Fruit fly (Drosophila melanogaster) whole organism, larva: Measurements from ENCODE around the gene rut.

Experiments
- noc ChIP-seq: fragments of 200-800 bp; sonication (Bioruptor generic); optimal IDR thresholded peaks from 3 replicates; lab custom pipeline; 2019; ENCODE audit warnings: missing biosample characterization, mild to moderate bottlenecking, missing genetic modification characterization, moderate library complexity

Gene rut

DNA sequence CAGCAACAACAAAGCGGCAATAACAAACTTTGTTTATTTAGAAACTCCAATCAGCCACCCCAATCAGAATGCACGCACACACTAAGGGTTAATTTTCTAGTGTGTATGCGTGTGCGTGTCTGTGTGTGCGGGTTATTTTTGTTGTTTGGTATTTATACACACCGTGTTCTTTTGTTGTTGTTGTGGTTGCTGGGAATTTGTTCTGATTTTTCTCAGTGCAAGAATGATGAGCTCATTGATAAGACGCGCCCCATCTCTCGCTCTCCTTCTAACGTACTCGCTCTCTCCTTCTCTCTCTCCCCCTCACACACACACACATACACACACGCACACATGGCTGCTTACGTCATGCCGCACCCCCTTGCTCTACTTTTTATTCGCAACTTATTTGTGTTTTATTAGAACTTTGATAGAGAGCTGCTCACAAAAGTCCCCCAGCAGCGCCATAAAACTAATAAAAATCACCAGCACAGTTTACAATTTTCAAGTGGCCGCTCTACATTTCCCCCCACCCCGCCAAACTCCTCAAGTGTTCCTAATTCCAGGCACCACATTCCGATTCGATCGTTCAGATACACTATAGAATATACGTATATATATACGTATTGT is 14.0 kb upstream of the rut start:
- TF ChIP-seq noc = no peak

DNA sequence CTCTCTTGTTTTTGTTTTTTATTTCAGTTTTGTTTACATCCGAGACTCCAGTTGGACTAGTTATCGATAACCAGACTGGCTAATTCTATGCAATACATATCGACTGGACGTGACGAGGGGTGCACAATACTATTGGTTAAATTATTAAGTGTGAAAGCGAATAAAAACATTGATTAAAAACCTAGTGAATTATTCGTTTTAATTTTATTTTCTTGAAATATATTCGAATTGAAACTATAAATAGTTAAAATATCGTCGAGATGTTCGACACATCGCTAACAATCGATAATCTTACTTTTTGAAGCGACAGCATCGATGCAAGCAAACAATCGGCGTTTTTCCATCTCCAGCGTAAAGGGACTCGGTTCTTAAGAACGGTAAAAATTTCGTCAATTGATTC is 13.2 kb upstream of the rut start, which contains the start of the genes CG32590 and Flo2:
Gene CG32590 (minus strand): TSS at position 60 of the 400 bp plus-strand sequence.
Gene Flo2 (plus strand): TSS at position 330 of the 400 bp plus-strand sequence.
- TF ChIP-seq noc = peak; percentile 75

DNA sequence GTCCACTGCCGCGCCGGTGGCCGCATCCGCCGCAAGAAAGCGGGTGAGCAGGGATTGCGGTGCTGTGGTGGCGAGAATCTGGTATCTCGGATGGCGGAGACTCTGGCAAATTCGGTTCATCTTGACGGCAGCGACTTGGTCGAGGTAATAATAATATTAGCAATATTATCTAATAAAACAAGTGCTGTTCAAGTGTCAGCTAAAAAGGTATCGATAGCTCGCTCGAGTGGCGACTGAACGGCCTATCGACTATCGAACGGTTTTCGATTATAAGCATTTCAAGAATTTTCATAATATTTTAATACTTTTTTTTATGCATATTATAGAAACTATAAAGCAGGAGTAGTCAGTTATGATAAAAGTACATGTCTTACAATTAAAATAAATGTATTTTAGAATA is 12.1 kb upstream of the rut start, which contains the start of gene Grx5:
Gene Grx5 (minus strand): TSS at position 216 of the 400 bp plus-strand sequence.
- no peak for TF ChIP-seq noc

DNA sequence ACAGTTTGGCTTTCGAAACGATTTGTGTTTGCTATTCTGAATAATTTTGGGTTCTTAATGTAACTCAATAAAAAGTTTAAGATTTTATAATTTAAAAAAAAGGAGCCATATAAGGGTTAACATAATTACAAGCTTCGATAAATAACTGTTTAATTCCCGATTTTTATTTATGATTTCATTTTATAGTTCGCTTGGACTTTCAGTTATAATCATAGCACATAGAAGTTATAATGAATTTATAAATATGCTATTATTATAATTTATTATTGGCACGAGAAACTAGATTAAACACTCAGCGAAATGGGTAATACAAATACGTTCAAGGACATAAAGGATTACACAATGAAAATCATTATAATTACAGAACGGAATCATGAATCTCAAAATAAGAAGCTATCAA is 10.6 kb upstream of the rut start, which contains the start of gene CG14410:
Gene CG14410 (plus strand): TSS at position 301 of the 400 bp plus-strand sequence.
- TF ChIP-seq noc = no peak

DNA sequence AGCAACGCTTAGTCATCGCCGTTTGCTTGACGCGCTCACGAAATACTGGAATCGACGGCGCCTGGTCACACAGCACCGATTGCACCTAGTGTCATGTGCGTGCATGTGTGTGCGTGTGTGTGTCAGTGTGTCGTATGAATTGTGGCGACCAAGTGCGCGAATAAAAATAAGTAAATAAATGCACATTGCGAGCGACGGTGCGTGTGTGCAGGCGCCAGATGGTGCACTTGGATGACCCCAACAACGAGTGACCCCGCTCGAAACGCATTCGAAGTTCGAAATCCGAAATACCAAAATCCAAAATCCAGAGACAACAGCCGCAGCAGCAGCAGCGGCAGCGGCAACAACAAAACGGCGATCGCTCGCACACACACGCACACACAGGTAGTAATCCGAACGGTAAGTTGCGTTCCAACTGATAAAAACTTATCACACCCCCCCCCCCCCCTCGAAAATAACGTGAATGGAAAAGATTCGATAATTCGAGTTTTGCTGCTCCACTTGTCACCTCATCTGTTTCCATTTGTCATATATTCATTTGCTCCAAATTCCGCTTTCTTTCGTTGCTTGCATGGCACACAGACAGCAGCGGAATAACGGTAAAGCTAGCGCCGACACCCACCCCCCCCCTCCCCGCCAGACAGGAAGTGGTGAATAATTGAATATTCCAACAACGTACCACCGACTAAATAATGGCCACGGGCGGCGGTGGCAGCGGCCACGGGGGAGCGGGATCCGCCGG is 6.9 kb upstream of the rut start, which contains the start of gene CG14411:
Gene CG14411 (plus strand): TSS at position 86 of the 742 bp plus-strand sequence.
- TF ChIP-seq noc = no peak

DNA sequence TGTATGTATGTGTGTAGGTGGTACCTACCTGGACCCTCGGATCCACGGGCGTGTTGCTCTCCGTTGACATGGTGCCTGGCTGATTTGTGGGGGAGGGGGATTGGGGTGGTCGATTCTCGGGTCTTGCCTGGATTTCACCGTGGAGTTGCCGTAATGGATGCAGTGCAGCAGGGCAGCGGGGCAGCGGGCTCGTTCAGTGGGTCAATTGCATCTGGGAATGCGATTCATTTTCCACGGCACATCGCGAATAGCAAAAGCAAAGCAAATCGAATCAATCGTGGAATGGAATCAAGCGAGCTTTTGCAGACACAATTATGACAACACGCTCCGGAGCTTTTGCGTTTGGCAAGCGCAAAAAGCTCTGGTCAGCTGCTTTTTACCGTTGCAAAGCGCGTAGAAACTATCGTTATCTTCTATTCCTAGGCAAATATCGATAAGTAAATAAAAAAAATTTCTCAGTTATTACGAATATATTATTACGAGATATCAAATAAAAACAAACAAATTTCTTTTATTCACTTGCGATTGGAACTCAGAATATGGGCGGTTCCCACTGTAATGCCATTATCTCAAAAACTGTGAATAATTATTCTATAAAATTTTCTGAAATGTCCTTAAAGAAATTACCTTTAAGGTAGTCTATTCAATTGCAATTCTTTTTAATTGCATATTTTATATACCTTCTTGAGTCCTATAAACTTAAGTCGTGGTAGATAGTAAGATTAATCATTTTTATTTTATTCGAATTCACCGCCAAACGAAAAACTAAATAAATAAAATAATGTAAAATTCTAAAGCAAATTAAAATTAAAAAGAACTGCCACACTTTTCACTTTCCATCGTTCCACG is 6.1 kb upstream of the rut start, which contains the start of gene CG14408:
Gene CG14408 (minus strand): TSS at position 321 of the 849 bp plus-strand sequence.
- no peak for TF ChIP-seq noc

DNA sequence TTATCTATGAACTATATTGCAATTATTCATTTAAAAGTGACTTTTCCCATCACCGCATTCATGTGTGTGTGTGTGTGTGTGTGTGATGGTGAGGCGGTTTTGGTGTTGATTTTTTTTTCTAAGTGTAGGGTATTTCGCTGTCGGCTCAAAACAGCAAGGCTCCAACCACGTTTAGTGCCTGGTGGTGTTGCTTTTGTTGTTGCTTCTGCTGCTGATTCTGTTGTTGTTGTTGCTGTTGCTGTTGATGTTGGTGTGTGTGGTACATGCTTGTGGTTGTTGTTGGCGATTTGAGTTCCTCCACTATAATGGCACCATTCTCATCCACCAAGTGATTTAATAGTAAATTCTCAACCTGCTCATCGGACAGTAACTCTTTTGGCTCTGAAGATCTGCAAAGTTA is 1.8 kb upstream of the rut start:
- TF ChIP-seq noc = no peak

DNA sequence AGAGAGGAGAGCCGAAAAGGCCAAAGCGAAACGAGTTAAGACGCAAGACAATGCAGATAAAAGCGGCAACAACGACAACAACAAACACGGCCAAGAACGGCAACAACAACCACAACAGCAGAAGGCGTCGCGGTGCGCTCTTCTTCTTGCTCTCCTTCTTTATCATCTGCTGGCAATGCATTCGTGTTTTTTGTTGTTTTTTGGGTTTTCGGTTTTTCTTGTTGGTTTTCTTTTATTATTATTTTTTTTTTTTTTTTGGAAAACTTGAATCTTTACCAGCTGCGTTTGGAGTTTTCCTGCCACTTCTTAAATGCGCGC is 444 bp downstream of the rut start:
- TF ChIP-seq noc = no peak

DNA sequence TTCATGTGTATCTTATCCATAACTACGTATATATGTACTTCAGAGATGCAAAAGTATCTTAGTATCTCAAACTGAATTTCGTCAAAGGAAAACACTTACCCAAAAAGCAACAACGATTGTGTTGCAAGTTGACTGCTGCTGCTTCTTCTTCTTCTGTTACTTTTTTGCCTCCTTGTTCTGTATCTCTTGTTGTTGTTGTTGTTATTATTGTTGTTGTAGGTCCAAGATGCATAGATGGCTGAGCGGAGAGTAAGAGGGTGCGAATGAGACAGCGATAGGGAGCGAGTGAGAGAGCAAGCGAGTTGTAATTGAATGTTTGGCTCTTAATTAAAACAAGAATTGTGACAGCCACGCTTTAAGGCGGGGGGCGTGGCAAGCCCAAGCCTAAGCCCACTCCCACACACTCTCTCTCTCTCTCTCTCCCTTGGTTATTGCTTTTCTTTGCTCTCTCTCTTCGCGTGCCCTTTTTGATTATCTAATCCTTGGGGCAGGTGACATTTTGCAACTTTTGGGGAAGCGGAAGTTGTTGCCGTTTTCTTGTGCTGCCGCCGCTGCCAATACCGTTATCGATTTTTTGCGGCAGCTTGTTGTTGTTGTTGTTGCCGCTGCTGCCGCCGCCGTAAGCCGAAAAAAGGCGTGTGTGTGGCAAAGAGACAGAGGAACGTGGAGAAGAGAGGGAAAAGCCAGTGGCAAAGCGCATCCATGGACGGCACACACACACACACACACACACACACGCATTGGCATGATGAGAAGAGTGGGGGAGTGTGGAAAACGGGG is 993 bp downstream of the rut start:
- no peak for TF ChIP-seq noc

DNA sequence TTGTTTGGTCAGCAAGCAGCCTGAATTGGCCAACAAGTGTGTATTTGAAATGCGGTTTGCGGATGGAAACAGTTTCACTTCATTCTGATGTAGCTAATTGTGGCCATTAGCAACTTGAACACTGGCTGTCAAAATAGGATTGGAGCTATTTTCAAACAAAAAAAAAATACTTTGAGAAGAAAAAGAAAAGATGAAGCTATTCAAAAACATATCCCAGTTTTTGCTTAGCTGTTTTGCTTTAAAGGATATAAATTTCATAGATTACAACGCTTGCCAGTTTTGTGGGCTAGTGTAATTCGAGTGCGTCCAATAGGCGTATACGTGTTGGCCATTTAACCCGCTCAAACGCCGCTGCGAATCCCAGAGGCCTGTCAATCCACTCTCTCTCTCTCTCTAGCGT is 13.6 kb downstream of the rut start:
- no peak for TF ChIP-seq noc

DNA sequence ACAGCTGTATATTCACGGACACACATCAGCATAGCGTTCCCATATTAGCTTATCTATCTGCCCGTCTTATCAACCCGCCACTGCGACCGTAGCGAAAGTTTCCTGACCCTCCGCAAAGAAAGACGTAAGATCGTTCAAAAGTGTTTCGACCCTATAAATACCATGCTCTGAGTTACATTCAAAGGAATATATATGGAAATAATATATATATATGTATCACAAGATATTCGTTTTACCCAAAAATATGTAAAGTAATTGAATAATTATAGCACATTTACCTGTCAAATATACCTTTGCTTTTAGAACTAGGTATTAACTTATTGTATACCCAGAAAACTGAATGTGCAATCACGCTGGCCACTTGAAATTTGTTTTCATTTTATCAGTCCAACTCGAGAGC is 15.4 kb downstream of the rut start:
- TF ChIP-seq noc = peak; percentile 66

DNA sequence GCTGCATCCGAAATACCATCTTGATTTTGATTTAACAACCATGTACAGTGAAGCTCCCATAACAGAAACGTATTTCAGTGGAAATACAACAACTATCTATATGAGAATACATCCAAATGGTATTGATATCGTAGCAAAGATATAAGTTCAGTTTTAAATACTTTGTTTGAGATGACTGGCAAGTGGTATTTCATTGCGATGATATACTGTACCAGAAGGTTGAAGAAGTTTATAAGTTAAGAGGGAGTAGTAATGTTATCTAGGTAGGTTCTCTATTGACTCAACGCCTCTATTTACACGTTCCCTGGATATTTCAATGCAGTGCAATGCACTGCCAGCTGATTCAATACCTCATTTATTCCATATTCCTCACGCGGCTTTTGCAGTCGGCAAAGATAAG is 20.2 kb downstream of the rut start:
- no peak for TF ChIP-seq noc

DNA sequence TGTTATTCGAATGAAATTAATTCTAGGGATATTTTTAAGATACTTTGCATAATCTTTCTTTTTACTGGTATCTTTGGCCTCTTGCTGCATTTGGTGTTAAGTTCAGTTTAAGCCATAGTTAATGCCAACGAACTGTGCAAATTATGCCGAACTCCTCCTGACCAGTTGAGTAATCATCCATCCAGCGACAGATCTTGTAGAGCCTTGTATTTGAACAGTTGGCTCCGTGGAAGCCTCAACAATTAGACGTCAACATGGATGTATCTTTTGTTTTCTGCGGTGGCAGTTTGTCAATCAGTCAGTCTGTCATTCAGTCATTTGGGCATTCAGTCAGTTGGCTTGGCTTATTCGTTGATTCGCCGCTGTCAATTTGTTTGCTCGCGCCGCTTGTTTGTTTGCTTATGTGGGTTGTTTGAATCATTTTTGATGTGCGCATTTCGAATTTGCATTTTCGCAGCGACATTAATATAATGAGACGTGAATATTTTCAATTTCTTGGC is 23.2 kb downstream of the rut start:
- TF ChIP-seq noc = peak; percentile 8

DNA sequence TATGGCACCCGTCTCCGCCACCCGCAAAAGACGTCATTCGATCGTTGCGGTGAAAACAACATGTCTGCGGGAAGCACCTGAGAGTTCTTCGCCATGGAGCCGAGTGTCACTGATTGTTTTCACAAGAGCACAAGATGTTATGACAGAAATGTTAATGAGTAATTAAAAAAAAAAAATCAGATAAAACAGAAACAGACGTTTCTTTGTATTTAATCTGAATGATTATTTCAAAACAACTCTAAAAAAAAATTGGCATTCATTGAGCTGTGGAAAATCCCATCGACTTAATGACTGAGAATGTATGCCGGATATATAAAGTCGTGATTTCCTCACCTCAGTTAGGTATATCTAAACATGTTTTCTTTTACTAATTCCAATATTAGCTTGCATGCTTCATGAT is 39.4 kb downstream of the rut start, which contains the start of gene Ag5r:
Gene Ag5r (minus strand): TSS at position 101 of the 400 bp plus-strand sequence.
- no peak for TF ChIP-seq noc

DNA sequence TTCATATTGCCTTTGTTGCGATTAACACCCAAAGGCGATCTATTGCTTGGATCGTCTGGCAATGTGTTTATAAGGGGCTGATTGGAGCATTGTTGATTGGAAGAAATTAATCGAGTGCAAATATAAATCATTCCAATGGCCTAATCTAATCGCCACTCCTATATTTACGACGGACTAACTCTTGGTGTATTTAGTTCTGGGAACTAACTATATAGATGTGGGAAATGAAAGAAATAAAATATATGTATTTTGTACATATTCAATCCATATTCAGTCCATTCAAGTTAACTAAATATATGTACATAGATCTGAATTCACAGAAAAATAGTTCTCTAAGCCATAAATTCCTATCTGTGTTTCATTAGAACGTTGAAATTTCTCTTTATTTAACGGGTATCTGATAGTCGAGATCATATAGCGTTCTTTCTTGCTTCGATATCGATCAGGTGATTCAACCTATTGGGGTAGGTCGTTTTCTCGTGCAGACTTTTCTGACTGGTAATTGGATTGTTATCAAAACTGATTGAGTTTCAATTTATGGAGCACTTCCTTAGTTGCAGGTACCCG is 41.8 kb downstream of the rut start, which contains the start of gene Ag5r2:
Gene Ag5r2 (minus strand): TSS at position 51 of the 567 bp plus-strand sequence.
- peak; percentile 76 for TF ChIP-seq noc
